Worm (Caenorhabditis elegans) whole organism, L4 larva: Measurements from ENCODE around the gene ephx-1.

ENCODE experiments used
- attf-4 ChIP-seq: sonication (generic microtip); optimal IDR thresholded peaks from 3 replicates; lab custom pipeline; 2017; ENCODE audit warnings: missing biosample characterization, missing genetic modification characterization
- ceh-28 ChIP-seq: fragments of 150-350 bp; optimal IDR thresholded peaks from 2 replicates; lab custom pipeline; 2014; ENCODE audit warnings: missing biosample characterization, missing genetic modification reagents, missing genetic modification characterization
- ceh-82 ChIP-seq: sonication (generic microtip); optimal IDR thresholded peaks from 2 replicates; lab custom pipeline; 2017; ENCODE audit warnings: missing biosample characterization, missing genetic modification characterization
- ces-1 ChIP-seq: fragments of 150-350 bp; sonication (generic microtip); optimal IDR thresholded peaks from 4 replicates; lab custom pipeline; 2014; ENCODE audit warnings: missing biosample characterization, missing genetic modification reagents, missing genetic modification characterization
- dpl-1 ChIP-seq: fragments of 150-350 bp; optimal IDR thresholded peaks from 2 replicates; lab custom pipeline; 2014; ENCODE audit warnings: missing biosample characterization, missing genetic modification reagents, missing genetic modification characterization
- dve-1 ChIP-seq: sonication (generic microtip); optimal IDR thresholded peaks from 2 replicates; lab custom pipeline; 2017; ENCODE audit warnings: antibody characterized with exemption, mild to moderate bottlenecking, missing genetic modification characterization, missing compliant biosample characterization; ENCODE audit not compliant: insufficient read depth
- nhr-28 ChIP-seq: fragments of 150-350 bp; optimal IDR thresholded peaks from 2 replicates; lab custom pipeline; 2014; ENCODE audit warnings: missing biosample characterization, missing genetic modification characterization
- skn-1 ChIP-seq: fragments of 150-350 bp; optimal IDR thresholded peaks from 2 replicates; lab custom pipeline; 2014; ENCODE audit warnings: missing biosample characterization, missing genetic modification characterization
- unc-62 ChIP-seq, 3 experiments: fragments of 150-350 bp in 1 of 3; sonication (generic microtip); optimal IDR thresholded peaks in 2 of 3; peaks in 1 of 3; 1 replicate in 1 of 3; 2 replicates in 2 of 3; lab custom pipeline; 2014 to 2017; ENCODE audit warnings: missing biosample characterization in 3 of 3, missing genetic modification characterization in 3 of 3, missing genetic modification reagents in 3 of 3, missing genotype in 1 of 3
- zip-2 ChIP-seq: fragments of 150-350 bp; optimal IDR thresholded peaks from 2 replicates; lab custom pipeline; 2014; ENCODE audit warnings: missing biosample characterization, missing genetic modification characterization

DNA sequence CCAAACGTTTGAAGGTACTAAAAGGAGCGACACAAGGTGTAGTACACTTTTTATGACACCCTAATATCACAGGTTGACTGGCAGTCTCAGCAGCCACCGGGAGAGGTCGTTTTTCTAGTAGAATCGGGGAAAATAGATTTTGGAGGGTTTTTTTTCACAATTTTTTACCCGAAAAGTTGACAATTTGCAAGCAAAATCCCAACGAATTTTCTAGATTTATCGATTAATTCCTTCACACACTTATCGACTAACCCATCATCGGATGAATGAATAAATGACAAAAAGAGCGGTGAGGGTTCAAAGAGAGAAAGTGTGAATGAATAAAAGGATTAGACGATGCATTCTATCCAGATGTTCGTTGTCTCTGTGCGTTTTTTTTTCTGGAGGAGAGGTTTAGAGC, 48.8 kb upstream of the ephx-1 start:
- TF ChIP-seq unc-62 (GFP tag; optimal IDR thresholded peaks at IDR 0.05 in 1 of 2; lab: Kevin White, UChicago) (no peak), unc-62 (tag; optimal IDR thresholded peaks at IDR 0.05; lab: Kevin White, UChicago) (no peak), nhr-28 (no peak), dpl-1 (GFP tag; lab: Kevin White, UChicago) (no peak), skn-1 (tag; lab: Kevin White, UChicago) (no peak), zip-2 (tag; lab: Kevin White, UChicago) (no peak), dve-1 (tag; lab: Kevin White, UChicago) (no peak), ceh-28 (tag; lab: Kevin White, UChicago) (no peak), ces-1 (GFP tag; lab: Kevin White, UChicago) (no peak), ceh-82 (tag; lab: Kevin White, UChicago) (no peak), attf-4 (no peak)
